Worm (Caenorhabditis elegans): ENCODE data around the gene asp-8.

asp-8 gene

ce11 chrV:3028205-3028604, 3.9 kb downstream of the asp-8 start, which contains the start of gene asp-7:
asp-7 (plus strand) TSS chrV:3028285.
- TF ChIP-seq dve-1 (tag; optimal IDR thresholded peaks at IDR 0.05) (no peak), elt-4 (tag; optimal IDR thresholded peaks at IDR 0.05) (no peak), pha-2 (tag; optimal IDR thresholded peaks at IDR 0.05) (no peak), pqm-1 (tag; optimal IDR thresholded peaks at IDR 0.05) (no peak), ceh-19 (GFP tag; optimal IDR thresholded peaks at IDR 0.05) (no peak), ceh-30 (tag; optimal IDR thresholded peaks at IDR 0.05) (no peak), ceh-31 (tag; optimal IDR thresholded peaks at IDR 0.05) (no peak), sox-4 (tag; optimal IDR thresholded peaks at IDR 0.05) (no peak), ceh-18 (tag; optimal IDR thresholded peaks at IDR 0.05) (no peak), elt-2 (tag; optimal IDR thresholded peaks at IDR 0.05) (no peak), C08G9.2 (tag; optimal IDR thresholded peaks at IDR 0.05) (no peak), dmd-4 (tag; optimal IDR thresholded peaks at IDR 0.05; ENCODE audit: borderline replicate concordance) (no peak), gmeb-2 (tag; optimal IDR thresholded peaks at IDR 0.05) (no peak), hlh-15 (tag; optimal IDR thresholded peaks at IDR 0.05) (no peak), nfya-1 (tag; optimal IDR thresholded peaks at IDR 0.05) (no peak), hlh-13 (GFP tag; optimal IDR thresholded peaks at IDR 0.05) (no peak)

DNA sequence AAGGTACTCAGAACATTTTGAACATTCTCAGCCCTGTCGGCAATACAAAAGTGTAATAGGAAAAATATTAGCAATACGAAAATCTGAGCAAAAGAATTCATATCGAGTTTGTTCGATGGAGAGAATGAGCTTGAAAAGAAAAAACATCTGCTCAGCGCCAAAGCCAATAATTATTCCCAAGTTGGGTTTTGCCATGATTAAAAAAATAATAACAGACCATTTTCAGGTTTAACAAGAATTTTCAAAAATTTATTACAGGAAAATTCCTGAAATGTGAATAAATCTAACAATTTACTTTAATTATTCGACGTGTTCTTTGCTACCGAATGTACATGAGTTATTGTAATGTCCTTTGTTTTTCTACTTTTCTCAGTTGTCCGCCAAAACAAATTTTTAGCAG, 8.0 kb downstream of the asp-8 start, which contains the start of gene irld-38:
Gene irld-38, minus strand, starts transcription at position 101 of the 400 bp plus-strand sequence.
- TF ChIP-seq ceh-48 (tag; optimal IDR thresholded peaks at IDR 0.05) (no peak), unc-86 (tag; optimal IDR thresholded peaks at IDR 0.05) (no peak), ceh-45 (GFP tag; IDR thresholded peaks at IDR 0.05) (no peak), lin-11 (tag; optimal IDR thresholded peaks at IDR 0.05) (no peak), che-1 (tag; optimal IDR thresholded peaks at IDR 0.05) (no peak)

DNA sequence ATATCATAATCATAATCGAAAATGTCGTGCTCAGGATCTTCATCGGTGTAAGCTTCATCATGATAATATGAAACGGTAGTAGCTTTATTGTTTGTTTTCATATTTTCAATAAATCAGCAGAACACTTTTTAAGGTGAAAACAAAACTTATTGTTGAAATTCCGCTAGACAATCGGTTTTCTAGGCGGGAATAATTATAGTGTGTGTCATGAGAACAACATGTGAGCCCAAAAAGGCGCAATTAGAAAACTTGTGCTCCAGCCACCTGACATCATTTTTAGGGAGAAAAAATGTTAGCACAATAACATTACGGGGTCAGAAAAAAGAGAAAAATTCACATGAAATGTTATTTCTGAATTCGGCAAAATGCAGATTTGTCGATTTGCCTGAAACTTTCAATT, 9.9 kb downstream of the asp-8 start, which contains the start of gene srw-8:
Gene srw-8, minus strand, starts transcription at position 101 of the 400 bp plus-strand sequence.
- TF ChIP-seq nhr-11 (tag; optimal IDR thresholded peaks at IDR 0.05) = no peak
- TF ChIP-seq tbx-2 (tag; optimal IDR thresholded peaks at IDR 0.05) = no peak
- TF ChIP-seq ref-2 (tag; optimal IDR thresholded peaks at IDR 0.05) = no peak
- no peak for TF ChIP-seq fax-1 (tag; optimal IDR thresholded peaks at IDR 0.05)
- no peak for TF ChIP-seq ceh-34 (tag; optimal IDR thresholded peaks at IDR 0.05)
- no peak for TF ChIP-seq eyg-1 (tag; optimal IDR thresholded peaks at IDR 0.05)
- TF ChIP-seq che-1 (tag; optimal IDR thresholded peaks at IDR 0.05) = no peak
- no peak for TF ChIP-seq rnt-1 (tag; optimal IDR thresholded peaks at IDR 0.05)
- TF ChIP-seq ceh-31 (tag; optimal IDR thresholded peaks at IDR 0.05) = no peak
- no peak for TF ChIP-seq ceh-30 (tag; optimal IDR thresholded peaks at IDR 0.05)
- no peak for TF ChIP-seq ceh-18 (tag; optimal IDR thresholded peaks at IDR 0.05)
- TF ChIP-seq unc-42 (tag; optimal IDR thresholded peaks at IDR 0.05) = no peak
- no peak for TF ChIP-seq odd-2 (tag; optimal IDR thresholded peaks at IDR 0.05)
- no peak for TF ChIP-seq elt-4 (tag; optimal IDR thresholded peaks at IDR 0.05)
- no peak for TF ChIP-seq ceh-2 (tag; optimal IDR thresholded peaks at IDR 0.05)

ce11 chrV:3038058-3038457, 13.7 kb downstream of the asp-8 start:
- TF ChIP-seq syd-9 (tag; optimal IDR thresholded peaks at IDR 0.05) = no peak
- TF ChIP-seq odd-2 (tag; optimal IDR thresholded peaks at IDR 0.05) = no peak
- no peak for TF ChIP-seq nfya-1 (tag; optimal IDR thresholded peaks at IDR 0.05)
- no peak for TF ChIP-seq nhr-11 (tag; optimal IDR thresholded peaks at IDR 0.05)
- no peak for TF ChIP-seq unc-55 (GFP tag; optimal IDR thresholded peaks at IDR 0.05)
- TF ChIP-seq K02D7.2 (tag; optimal IDR thresholded peaks at IDR 0.05) = no peak
- TF ChIP-seq ets-4 (tag; optimal IDR thresholded peaks at IDR 0.05) = no peak
- TF ChIP-seq ceh-34 (tag; optimal IDR thresholded peaks at IDR 0.05) = no peak
- no peak for TF ChIP-seq pros-1 (tag; optimal IDR thresholded peaks at IDR 0.05)
- TF ChIP-seq F13H6.1 (tag; optimal IDR thresholded peaks at IDR 0.05) = no peak
- TF ChIP-seq gmeb-2 (tag; optimal IDR thresholded peaks at IDR 0.05) = no peak
- no peak for TF ChIP-seq ttx-3 (tag; optimal IDR thresholded peaks at IDR 0.05)
- no peak for TF ChIP-seq ceh-6 (GFP tag; optimal IDR thresholded peaks at IDR 0.05)
- no peak for TF ChIP-seq tbx-2 (tag; optimal IDR thresholded peaks at IDR 0.05)
- TF ChIP-seq Y22D7AL.16 (tag; optimal IDR thresholded peaks at IDR 0.05) = no peak

Data from whole organism, late embryonic.